Fruit fly (Drosophila melanogaster): ENCODE results near the gene CG31717.

- no peak for TF ChIP-seq h (optimal IDR thresholded peaks at IDR 0.05)
- TF ChIP-seq Sin3A (optimal IDR thresholded peaks at IDR 0.05): no peak
- no peak for TF ChIP-seq psq (optimal IDR thresholded peaks at IDR 0.05)
- TF ChIP-seq insv (optimal IDR thresholded peaks at IDR 0.05): no peak
- no peak for TF ChIP-seq Myc (optimal IDR thresholded peaks at IDR 0.05)
These were observed 49.2 kb downstream of the CG31717 start, which contains the start of gene CYLD for dm6 chr2L:10299810-10300147.
